Worm (Caenorhabditis elegans): ENCODE results near the gene T28C12.15.

The T28C12.15 gene

ce11 chrV:6346906-6347305, 25.3 kb upstream of the T28C12.15 start:
- TF ChIP-seq hlh-30 (tag; optimal IDR thresholded peaks at IDR 0.05; ENCODE audit: insufficient read depth) (no peak), dve-1 (tag; optimal IDR thresholded peaks at IDR 0.05) (no peak), nhr-232 (tag; optimal IDR thresholded peaks at IDR 0.05) (no peak), fkh-6 (tag; optimal IDR thresholded peaks at IDR 0.05) (no peak), sox-4 (tag; optimal IDR thresholded peaks at IDR 0.05) (no peak), ztf-16 (tag; optimal IDR thresholded peaks at IDR 0.05) (no peak), C38D4.7 (GFP tag; optimal IDR thresholded peaks at IDR 0.05) (no peak), hlh-6 (tag; optimal IDR thresholded peaks at IDR 0.05) (no peak), syd-9 (tag; optimal IDR thresholded peaks at IDR 0.05) (no peak), che-1 (tag; optimal IDR thresholded peaks at IDR 0.05) (no peak)

- TF ChIP-seq T23F11.4 (GFP tag; optimal IDR thresholded peaks at IDR 0.05) (no peak), npax-4 (tag; optimal IDR thresholded peaks at IDR 0.05) (no peak), odd-2 (tag; optimal IDR thresholded peaks at IDR 0.05) (no peak), syd-9 (tag; optimal IDR thresholded peaks at IDR 0.05) (no peak), ceh-18 (tag; optimal IDR thresholded peaks at IDR 0.05) (peak; percentile 66), pat-9 (tag; optimal IDR thresholded peaks at IDR 0.05) (no peak), unc-3 (GFP tag; conservative IDR thresholded peaks at IDR 0.05) (no peak), unc-3 (tag; optimal IDR thresholded peaks at IDR 0.05) (no peak), tbx-2 (tag; optimal IDR thresholded peaks at IDR 0.05) (peak; percentile 13), nhr-11 (tag; optimal IDR thresholded peaks at IDR 0.05) (no peak), K02D7.2 (tag; optimal IDR thresholded peaks at IDR 0.05) (no peak), ceh-22 (tag; optimal IDR thresholded peaks at IDR 0.05) (no peak), ceh-31 (tag; optimal IDR thresholded peaks at IDR 0.05) (no peak), fkh-6 (tag; optimal IDR thresholded peaks at IDR 0.05) (no peak), ceh-34 (tag; optimal IDR thresholded peaks at IDR 0.05) (peak; percentile 67), pax-1 (tag; optimal IDR thresholded peaks at IDR 0.05) (no peak), F13H6.1 (tag; optimal IDR thresholded peaks at IDR 0.05) (peak; percentile 29), unc-42 (tag; optimal IDR thresholded peaks at IDR 0.05) (no peak)
Measured at ce11 chrV:6346043-6346618, 24.5 kb upstream of the T28C12.15 start.

- TF ChIP-seq F13H6.1 (tag; optimal IDR thresholded peaks at IDR 0.05) (peak; percentile 48), lim-6 (tag; optimal IDR thresholded peaks at IDR 0.05) (no peak), K09A11.1 (tag; optimal IDR thresholded peaks at IDR 0.05; ENCODE audit: insufficient read depth) (no peak), ceh-2 (tag; optimal IDR thresholded peaks at IDR 0.05) (no peak), ceh-18 (tag; optimal IDR thresholded peaks at IDR 0.05) (peak; percentile 21), dve-1 (tag; optimal IDR thresholded peaks at IDR 0.05) (no peak), nhr-232 (tag; optimal IDR thresholded peaks at IDR 0.05) (no peak), ceh-31 (tag; optimal IDR thresholded peaks at IDR 0.05) (no peak)
Measured at ce11 chrV:6344531-6345171, 23.1 kb upstream of the T28C12.15 start.

DNA sequence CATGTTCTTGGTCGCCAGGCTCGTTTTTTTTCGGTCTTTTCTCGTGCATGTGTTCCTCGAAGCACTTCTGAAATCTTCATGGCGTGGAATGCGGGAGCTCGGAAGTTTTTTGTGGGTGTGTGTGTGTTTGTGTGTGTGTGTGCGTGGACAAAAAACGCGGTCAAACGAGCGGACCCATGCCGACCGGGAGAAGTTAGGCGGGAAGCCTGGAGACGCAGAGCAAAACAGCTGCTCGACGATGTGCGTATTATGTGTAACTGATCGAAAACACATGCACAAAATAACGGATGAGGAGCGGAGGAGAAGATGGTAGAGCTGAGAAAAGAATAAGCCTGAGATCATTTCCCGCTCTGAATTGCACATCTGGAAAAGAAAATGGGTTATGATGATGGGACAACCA, 20.9 kb upstream of the T28C12.15 start:
- TF ChIP-seq rnt-1 (tag; optimal IDR thresholded peaks at IDR 0.05) (peak; percentile 10), ceh-19 (GFP tag; optimal IDR thresholded peaks at IDR 0.05) (no peak), F13H6.1 (tag; optimal IDR thresholded peaks at IDR 0.05) (peak; percentile 51), hlh-8 (tag; optimal IDR thresholded peaks at IDR 0.05) (peak; percentile 54), ceh-18 (tag; optimal IDR thresholded peaks at IDR 0.05) (peak; percentile 84), nfya-1 (tag; optimal IDR thresholded peaks at IDR 0.05) (no peak)

ce11 chrV:6341078-6341638, 19.6 kb upstream of the T28C12.15 start:
- TF ChIP-seq unc-42 (tag; optimal IDR thresholded peaks at IDR 0.05) (peak; percentile 12), elt-2 (tag; optimal IDR thresholded peaks at IDR 0.05) (no peak)
